Worm (Caenorhabditis elegans) whole organism, late embryonic: ENCODE data around the gene cnc-3.

Source experiments
- C08G9.2 ChIP-seq: sonication (generic microtip); optimal IDR thresholded peaks from 2 replicates; lab custom pipeline; 2016; ENCODE audit warnings: mild to moderate bottlenecking, missing genetic modification characterization, moderate library complexity, missing compliant biosample characterization
- K02D7.2 ChIP-seq: sonication (generic microtip); optimal IDR thresholded peaks from 2 replicates; lab custom pipeline; 2017; ENCODE audit warnings: mild to moderate bottlenecking, missing genetic modification characterization, missing compliant biosample characterization
- T23F11.4 ChIP-seq: fragments of 200-800 bp; sonication (Bioruptor generic); optimal IDR thresholded peaks from 2 replicates; lab custom pipeline; 2018; ENCODE audit warnings: mild to moderate bottlenecking, missing genetic modification characterization, missing compliant biosample characterization
- ceh-14 ChIP-seq: sonication (generic microtip); optimal IDR thresholded peaks from 2 replicates; lab custom pipeline; 2016; ENCODE audit warnings: missing genotype, missing genetic modification characterization, missing compliant biosample characterization
- ceh-19 ChIP-seq: fragments of 200-800 bp; sonication (Bioruptor generic); optimal IDR thresholded peaks from 2 replicates; lab custom pipeline; 2018; ENCODE audit warnings: mild to moderate bottlenecking, missing genetic modification characterization, missing compliant biosample characterization
- ceh-30 ChIP-seq: fragments of 150-350 bp; optimal IDR thresholded peaks from 2 replicates; lab custom pipeline; 2014; ENCODE audit warnings: missing biosample characterization, missing genetic modification characterization
- ceh-34 ChIP-seq: sonication (generic microtip); optimal IDR thresholded peaks from 2 replicates; lab custom pipeline; 2016; ENCODE audit warnings: mild to moderate bottlenecking, missing genetic modification characterization, missing compliant biosample characterization
- ceh-48 ChIP-seq: sonication (generic microtip); optimal IDR thresholded peaks from 2 replicates; lab custom pipeline; 2016; ENCODE audit warnings: missing genetic modification characterization, inconsistent platforms, missing compliant biosample characterization
- dve-1 ChIP-seq: sonication (generic microtip); optimal IDR thresholded peaks from 2 replicates; lab custom pipeline; 2017; ENCODE audit warnings: antibody characterized with exemption, mild to moderate bottlenecking, missing genetic modification characterization, missing compliant biosample characterization
- fkh-10 ChIP-seq: fragments of 150-350 bp; optimal IDR thresholded peaks from 2 replicates; lab custom pipeline; 2014; ENCODE audit warnings: missing biosample characterization, missing genetic modification reagents, missing genetic modification characterization
- hlh-15 ChIP-seq: sonication (generic microtip); optimal IDR thresholded peaks from 2 replicates; lab custom pipeline; 2016; ENCODE audit warnings: missing genetic modification characterization, missing compliant biosample characterization
- hlh-30 ChIP-seq: sonication (generic microtip); optimal IDR thresholded peaks from 2 replicates; lab custom pipeline; 2017; ENCODE audit warnings: antibody characterized with exemption, missing genetic modification characterization, missing compliant biosample characterization; ENCODE audit not compliant: insufficient read depth
- lim-6 ChIP-seq: sonication (generic microtip); optimal IDR thresholded peaks from 2 replicates; lab custom pipeline; 2016; ENCODE audit warnings: missing genetic modification characterization, missing compliant biosample characterization
- mec-3 ChIP-seq: sonication (generic microtip); optimal IDR thresholded peaks from 2 replicates; lab custom pipeline; 2016; ENCODE audit warnings: borderline replicate concordance, missing genetic modification characterization, missing compliant biosample characterization
- pqm-1 ChIP-seq: sonication (generic microtip); optimal IDR thresholded peaks from 2 replicates; lab custom pipeline; 2016; ENCODE audit warnings: missing genetic modification characterization, missing compliant biosample characterization
- tbx-7 ChIP-seq: sonication (generic microtip); optimal IDR thresholded peaks from 2 replicates; lab custom pipeline; 2016; ENCODE audit warnings: missing genotype, missing genetic modification characterization, missing compliant biosample characterization
- ttx-3 ChIP-seq: sonication (generic microtip); optimal IDR thresholded peaks from 2 replicates; lab custom pipeline; 2016; ENCODE audit warnings: missing genetic modification reagents, missing genetic modification characterization, missing compliant biosample characterization
- unc-55 ChIP-seq: sonication (generic microtip); optimal IDR thresholded peaks from 2 replicates; lab custom pipeline; 2017; ENCODE audit warnings: missing biosample characterization, missing genetic modification reagents, missing genetic modification characterization

Gene cnc-3

ce11 chrV:1490874-1491273 lies 43.1 kb downstream of the cnc-3 start:
- peak; percentile 70 for TF ChIP-seq dve-1 (tag; lab: Kevin White, UChicago)
- TF ChIP-seq, all 69 proteins: peak for 1; not testable (repeated sequence) for 68

ce11 chrV:1491510-1491909 lies 43.7 kb downstream of the cnc-3 start, which contains the start of gene C38C3.6:
Gene C38C3.6, minus strand, starts transcription at chrV:1491610.
- TF ChIP-seq unc-55 (no peak), fkh-10 (GFP tag; lab: Kevin White, UChicago) (no peak), hlh-30 (tag; lab: Kevin White, UChicago) (no peak), dve-1 (tag; lab: Kevin White, UChicago) (no peak), ttx-3 (no peak), ceh-19 (GFP tag; lab: Kevin White, UChicago) (no peak), ceh-34 (tag; lab: Kevin White, UChicago) (no peak), T23F11.4 (GFP tag; lab: Kevin White, UChicago) (no peak)

DNA sequence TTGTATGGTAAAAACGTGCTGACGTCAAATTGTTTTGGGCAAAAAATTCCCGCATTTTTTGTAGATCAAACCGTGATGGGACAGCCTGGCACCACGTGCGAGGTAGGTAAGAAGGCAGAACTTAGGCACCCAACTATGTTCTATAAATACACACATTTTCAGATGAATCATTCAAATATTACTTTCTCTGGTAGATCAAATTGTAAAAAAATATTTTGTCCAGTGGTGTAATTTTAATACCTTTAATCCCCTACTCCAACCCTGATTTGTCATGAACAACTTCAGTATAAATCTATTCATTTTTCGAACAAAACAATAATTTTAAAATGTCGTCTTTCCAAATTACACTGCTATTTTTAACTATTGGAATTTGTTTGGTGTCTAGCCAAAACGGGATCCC lies 46.7 kb downstream of the cnc-3 start, which contains the start of gene spig-7:
TSS of gene spig-7 (plus strand) at position 301 of the 400 bp plus-strand sequence.
- TF ChIP-seq hlh-15 (tag; lab: Kevin White, UChicago) (no peak), tbx-7 (tag; lab: Kevin White, UChicago) (no peak)

- TF ChIP-seq lim-6 (tag; lab: Kevin White, UChicago) (no peak), mec-3 (tag; lab: Kevin White, UChicago) (no peak), pqm-1 (no peak), K02D7.2 (tag; lab: Kevin White, UChicago) (no peak), ceh-30 (tag; lab: Kevin White, UChicago) (no peak), ceh-14 (no peak), C08G9.2 (tag; lab: Kevin White, UChicago) (no peak), ceh-34 (tag; lab: Kevin White, UChicago) (no peak)
These were observed 47.5 kb downstream of the cnc-3 start, which contains the start of gene C38C3.3 for ce11 chrV:1495334-1495733. Gene C38C3.3, plus strand, starts transcription at chrV:1495634.

ce11 chrV:1495752-1496151 lies 47.9 kb downstream of the cnc-3 start:
- TF ChIP-seq ceh-48 (tag; lab: Kevin White, UChicago), result peak; percentile 16
- no peak for TF ChIP-seq mec-3 (tag; lab: Kevin White, UChicago)
